Worm (Caenorhabditis elegans): ENCODE data around the gene chhy-1.

chhy-1 gene

DNA sequence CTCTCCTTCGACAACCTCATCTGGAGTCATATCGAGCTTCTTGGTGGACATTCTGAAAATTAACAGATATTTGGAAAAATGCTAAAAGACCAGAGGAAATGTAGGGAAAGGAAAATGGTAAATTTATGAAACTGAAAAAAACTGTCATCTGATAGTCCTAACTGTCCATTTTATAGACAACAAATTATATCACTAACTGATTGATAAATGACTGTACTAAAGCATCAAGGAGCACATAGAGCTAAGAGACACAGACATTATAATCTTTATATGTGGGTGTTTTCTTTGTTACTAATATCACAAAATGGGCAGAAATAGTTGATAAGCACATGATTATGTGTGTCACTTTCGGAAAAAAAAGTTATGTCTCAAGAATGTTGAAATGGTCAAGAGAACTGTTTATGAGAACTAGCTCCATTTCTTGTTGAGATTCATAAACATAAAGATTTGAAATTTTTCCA, 50.6 kb downstream of the chhy-1 start, which contains the start of gene F54C9.3:
TSS of gene F54C9.3 (minus strand) at position 51 of the 461 bp plus-strand sequence.
- TF ChIP-seq T22C8.4 (GFP tag; IDR thresholded peaks at IDR 0.05) (no peak), cog-1 (tag; optimal IDR thresholded peaks at IDR 0.05) (no peak), ztf-29 (GFP tag; IDR thresholded peaks at IDR 0.05) (no peak), ref-1 (GFP tag; conservative IDR thresholded peaks at IDR 0.05) (no peak), tab-1 (GFP tag; IDR thresholded peaks at IDR 0.05) (no peak), ztf-23 (GFP tag; IDR thresholded peaks at IDR 0.05) (no peak), med-1 (GFP tag; optimal IDR thresholded peaks at IDR 0.05; ENCODE audit: insufficient read depth) (no peak), flt-1 (GFP tag; IDR thresholded peaks at IDR 0.05) (no peak), klf-2 (GFP tag; conservative IDR thresholded peaks at IDR 0.05) (no peak)

DNA sequence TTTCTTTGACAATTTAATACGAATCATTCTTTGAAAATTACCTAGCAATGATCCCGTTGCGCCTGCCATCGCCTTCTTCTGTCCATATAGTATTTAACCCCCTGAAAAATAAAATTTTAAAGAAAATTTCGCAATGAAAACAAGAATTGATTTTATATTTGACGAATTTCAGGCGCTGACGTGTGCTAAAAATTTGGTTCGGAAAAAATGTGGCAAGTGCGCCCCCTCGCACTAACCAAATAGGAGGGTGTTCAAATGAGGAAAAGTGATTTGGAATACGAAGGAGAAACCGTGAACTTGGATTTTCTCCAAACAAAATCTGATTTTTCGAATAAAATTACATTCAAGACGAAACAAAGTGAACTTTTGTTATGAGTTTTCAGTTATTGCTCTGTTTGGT, 51.4 kb downstream of the chhy-1 start, which contains the start of gene stc-1:
TSS of gene stc-1 (minus strand) at position 101 of the 400 bp plus-strand sequence.
- TF ChIP-seq tab-1 (GFP tag; IDR thresholded peaks at IDR 0.05) (no peak), klf-2 (GFP tag; conservative IDR thresholded peaks at IDR 0.05) (no peak), ztf-23 (GFP tag; IDR thresholded peaks at IDR 0.05) (no peak), T22C8.4 (GFP tag; IDR thresholded peaks at IDR 0.05) (no peak), ref-1 (GFP tag; conservative IDR thresholded peaks at IDR 0.05) (no peak), flt-1 (GFP tag; IDR thresholded peaks at IDR 0.05) (no peak), ztf-29 (GFP tag; IDR thresholded peaks at IDR 0.05) (no peak), cog-1 (tag; optimal IDR thresholded peaks at IDR 0.05) (no peak), med-1 (GFP tag; optimal IDR thresholded peaks at IDR 0.05; ENCODE audit: insufficient read depth) (no peak)

Measured in whole organism, midembryonic.